Fruit fly (Drosophila melanogaster) whole organism, adult: ENCODE results near the gene aln.

Experiments
- cic ChIP-seq: fragments of 200-800 bp; sonication (Bioruptor generic); optimal IDR thresholded peaks from 2 replicates; lab custom pipeline; 2017; ENCODE audit warnings: missing biosample characterization, mild to moderate bottlenecking, missing genetic modification characterization, moderate library complexity
- ovo ChIP-seq: fragments of 200-800 bp; sonication (Bioruptor generic); optimal IDR thresholded peaks from 2 replicates; lab custom pipeline; 2016; ENCODE audit warnings: missing biosample characterization, missing genetic modification characterization
- pad ChIP-seq: fragments of 200-800 bp; sonication (Bioruptor generic); optimal IDR thresholded peaks from 3 replicates; lab custom pipeline; 2017; ENCODE audit warnings: missing biosample characterization, missing genetic modification characterization, mild to moderate bottlenecking, moderate library complexity, missing genetic modification reagents
- toe ChIP-seq: fragments of 200-800 bp; sonication (Bioruptor generic); optimal IDR thresholded peaks from 2 replicates; lab custom pipeline; 2016; ENCODE audit warnings: missing biosample characterization, missing genetic modification characterization

- no peak for TF ChIP-seq cic
- no peak for TF ChIP-seq ovo (GFP tag; lab: Kevin White, UChicago)
- no peak for TF ChIP-seq toe (GFP tag; lab: Kevin White, UChicago)
- TF ChIP-seq pad (GFP tag; lab: Kevin White, UChicago) = no peak
Measured at dm6 chr3L:1021642-1022041, 27.9 kb downstream of the aln start.
